Worm (Caenorhabditis elegans) whole organism, L4 larva: Measurements from ENCODE around the gene ensh-1.
A peak's percentile ranks its signal among the peaks of the same experiment; 100 is the strongest.

ENCODE experiments used
- F10B5.3 ChIP-seq: sonication (generic microtip); optimal IDR thresholded peaks from 2 replicates; lab custom pipeline; 2016; ENCODE audit warnings: mild to moderate bottlenecking, missing genetic modification characterization, missing compliant biosample characterization
- F37D6.2 ChIP-seq: sonication (generic microtip); optimal IDR thresholded peaks from 2 replicates; lab custom pipeline; 2016; ENCODE audit warnings: mild to moderate bottlenecking, missing genetic modification characterization, missing compliant biosample characterization
- F44E2.7 ChIP-seq: fragments of 200-800 bp; sonication (Bioruptor generic); IDR thresholded peaks from 2 replicates; pipeline ENCODE4 v2.1.2; 2022; ENCODE audit warnings: missing genetic modification characterization, missing compliant biosample characterization
- Y105C5A.15 ChIP-seq: fragments of 200-800 bp; sonication (Bioruptor generic); IDR thresholded peaks from 2 replicates; pipeline ENCODE4 v1.3.6; 2022; ENCODE audit warnings: missing genetic modification characterization, missing compliant biosample characterization
- Y48G9A.11 ChIP-seq: fragments of 200-800 bp; sonication (Bioruptor generic); IDR thresholded peaks from 2 replicates; pipeline ENCODE4 v1.3.6; 2022; ENCODE audit warnings: missing genetic modification reagents, missing genetic modification characterization, missing compliant biosample characterization
- Y5F2A.4 ChIP-seq: fragments of 200-800 bp; sonication (Bioruptor generic); optimal IDR thresholded peaks from 2 replicates; lab custom pipeline; 2018; ENCODE audit warnings: mild to moderate bottlenecking, missing genetic modification characterization, missing compliant biosample characterization
- Y75B8A.6 ChIP-seq: fragments of 200-800 bp; sonication (Bioruptor generic); IDR thresholded peaks from 2 replicates; pipeline ENCODE4 v1.3.6; 2022; ENCODE audit warnings: missing genetic modification reagents, missing genetic modification characterization, missing compliant biosample characterization
- ZK337.2 ChIP-seq: fragments of 200-800 bp; sonication (Bioruptor generic); IDR thresholded peaks from 2 replicates; pipeline ENCODE4 v1.3.6; 2022; ENCODE audit warnings: missing genetic modification reagents, missing genetic modification characterization, missing compliant biosample characterization
- ceh-82 ChIP-seq: sonication (generic microtip); optimal IDR thresholded peaks from 2 replicates; lab custom pipeline; 2017; ENCODE audit warnings: missing biosample characterization, missing genetic modification characterization
- daf-12 ChIP-seq: fragments of 150-350 bp; optimal IDR thresholded peaks from 2 replicates; lab custom pipeline; 2014; ENCODE audit warnings: missing biosample characterization, missing genetic modification reagents, missing genetic modification characterization
- daf-16 ChIP-seq, 3 experiments: sonication (generic microtip); optimal IDR thresholded peaks; 2 replicates each; lab custom pipeline; 2016 to 2017; ENCODE audit warnings: missing genetic modification characterization in 3 of 3, missing genetic modification reagents in 3 of 3, mild to moderate bottlenecking in 2 of 3, missing compliant biosample characterization in 2 of 3, missing biosample characterization in 1 of 3, moderate library complexity in 1 of 3
- dmd-6 ChIP-seq: fragments of 200-800 bp; sonication (Bioruptor generic); IDR thresholded peaks from 2 replicates; pipeline ENCODE4 v1.3.6; 2022; ENCODE audit warnings: missing genetic modification reagents, missing genetic modification characterization, missing compliant biosample characterization
- dmd-8 ChIP-seq: fragments of 200-800 bp; sonication (Bioruptor generic); IDR thresholded peaks from 2 replicates; pipeline ENCODE4 v1.3.6; 2022; ENCODE audit warnings: missing genetic modification characterization, missing compliant biosample characterization
- gei-8 ChIP-seq: fragments of 200-800 bp; sonication (Bioruptor generic); optimal IDR thresholded peaks from 2 replicates; lab custom pipeline; 2018; ENCODE audit warnings: mild to moderate bottlenecking, missing genetic modification characterization, missing compliant biosample characterization
- lim-7 ChIP-seq: fragments of 200-800 bp; sonication (Bioruptor generic); IDR thresholded peaks from 2 replicates; pipeline ENCODE4 v1.3.6; 2022; ENCODE audit warnings: missing genetic modification characterization, missing compliant biosample characterization
- lin-13 ChIP-seq: fragments of 150-350 bp; optimal IDR thresholded peaks from 2 replicates; lab custom pipeline; 2014; ENCODE audit warnings: missing biosample characterization, missing genetic modification reagents, missing genetic modification characterization
- mes-2 ChIP-seq: sonication (generic microtip); optimal IDR thresholded peaks from 2 replicates; lab custom pipeline; 2016; ENCODE audit warnings: missing genotype, mild to moderate bottlenecking, missing genetic modification characterization, missing compliant biosample characterization; ENCODE audit not compliant: poor library complexity, severe bottlenecking
- mxl-3 ChIP-seq: fragments of 200-800 bp; sonication (Bioruptor generic); optimal IDR thresholded peaks from 2 replicates; lab custom pipeline; 2018; ENCODE audit warnings: mild to moderate bottlenecking, missing genetic modification characterization, missing compliant biosample characterization
- nhr-10 ChIP-seq: fragments of 150-350 bp; optimal IDR thresholded peaks from 2 replicates; lab custom pipeline; 2014; ENCODE audit warnings: missing biosample characterization, missing genetic modification characterization
- nhr-25 ChIP-seq: sonication (generic microtip); optimal IDR thresholded peaks from 2 replicates; lab custom pipeline; 2017; ENCODE audit warnings: missing genetic modification characterization, mild to moderate bottlenecking, missing compliant biosample characterization, antibody characterized with exemption, moderate library complexity, borderline replicate concordance; ENCODE audit not compliant: insufficient read depth
- nhr-28 ChIP-seq: fragments of 150-350 bp; optimal IDR thresholded peaks from 2 replicates; lab custom pipeline; 2014; ENCODE audit warnings: missing biosample characterization, missing genetic modification characterization
- nhr-42 ChIP-seq: fragments of 200-800 bp; sonication (Bioruptor generic); IDR thresholded peaks from 2 replicates; pipeline ENCODE4 v1.3.6; 2022; ENCODE audit warnings: missing genetic modification characterization, missing compliant biosample characterization
- nhr-76 ChIP-seq: fragments of 150-350 bp; optimal IDR thresholded peaks from 2 replicates; lab custom pipeline; 2014; ENCODE audit warnings: missing biosample characterization, missing genetic modification characterization
- nhr-77 ChIP-seq: fragments of 150-350 bp; optimal IDR thresholded peaks from 2 replicates; lab custom pipeline; 2014; ENCODE audit warnings: missing biosample characterization, missing genetic modification characterization
- php-3 ChIP-seq: fragments of 200-800 bp; sonication (Bioruptor generic); IDR thresholded peaks from 2 replicates; pipeline ENCODE4 v1.3.6; 2022; ENCODE audit warnings: missing genetic modification reagents, missing genetic modification characterization, missing compliant biosample characterization
- snpc-1.2 ChIP-seq: fragments of 200-800 bp; sonication (Bioruptor generic); IDR thresholded peaks from 2 replicates; pipeline ENCODE4 v1.3.6; 2022; ENCODE audit warnings: missing genetic modification reagents, missing genetic modification characterization, missing compliant biosample characterization
- spr-3 ChIP-seq: fragments of 200-800 bp; sonication (Bioruptor generic); optimal IDR thresholded peaks from 2 replicates; lab custom pipeline; 2018; ENCODE audit warnings: mild to moderate bottlenecking, missing genetic modification characterization, missing compliant biosample characterization
- tag-97 ChIP-seq: fragments of 200-800 bp; sonication (Bioruptor generic); IDR thresholded peaks from 2 replicates; pipeline ENCODE4 v1.3.6; 2022; ENCODE audit warnings: missing genetic modification characterization, missing compliant biosample characterization
- unc-39 ChIP-seq: sonication (generic microtip); optimal IDR thresholded peaks from 2 replicates; lab custom pipeline; 2017; ENCODE audit warnings: missing biosample characterization, missing genetic modification characterization
- unc-62 ChIP-seq, 3 experiments: fragments of 150-350 bp in 1 of 3; sonication (generic microtip); optimal IDR thresholded peaks in 2 of 3; peaks in 1 of 3; 1 replicate in 1 of 3; 2 replicates in 2 of 3; lab custom pipeline; 2014 to 2017; ENCODE audit warnings: missing biosample characterization in 3 of 3, missing genetic modification characterization in 3 of 3, missing genetic modification reagents in 3 of 3, missing genotype in 1 of 3
- vab-7 ChIP-seq: fragments of 200-800 bp; sonication (Bioruptor generic); IDR thresholded peaks from 2 replicates; pipeline ENCODE4 v1.3.6; 2022; ENCODE audit warnings: missing genetic modification reagents, missing genetic modification characterization, missing compliant biosample characterization
- zag-1 ChIP-seq: fragments of 150-350 bp; optimal IDR thresholded peaks from 2 replicates; lab custom pipeline; 2014; ENCODE audit warnings: missing biosample characterization, missing genetic modification characterization
- zip-11 ChIP-seq: fragments of 200-800 bp; sonication (Bioruptor generic); IDR thresholded peaks from 2 replicates; pipeline ENCODE4 v1.3.6; 2022; ENCODE audit warnings: missing genetic modification characterization, missing compliant biosample characterization

The ensh-1 gene

ce11 chrX:8878709-8879108 lies 26.5 kb upstream of the ensh-1 start:
- TF ChIP-seq daf-16 (GFP tag; optimal IDR thresholded peaks at IDR 0.05; lab: Kevin White, UChicago) (no peak), daf-16 (tag; optimal IDR thresholded peaks at IDR 0.05; lab: Kevin White, UChicago) (no peak), vab-7 (no peak), F10B5.3 (tag; lab: Kevin White, UChicago) (no peak), spr-3 (GFP tag; lab: Kevin White, UChicago) (no peak), tag-97 (GFP tag; lab: Robert Waterston, UW) (no peak), ZK337.2 (GFP tag; lab: Robert Waterston, UW) (no peak), Y105C5A.15 (GFP tag; lab: Robert Waterston, UW) (no peak), ceh-82 (tag; lab: Kevin White, UChicago) (no peak), gei-8 (GFP tag; lab: Kevin White, UChicago) (no peak), nhr-42 (GFP tag; lab: Robert Waterston, UW) (no peak), dmd-6 (GFP tag; lab: Robert Waterston, UW) (no peak), nhr-25 (tag; lab: Kevin White, UChicago) (no peak), Y5F2A.4 (no peak), lim-7 (GFP tag; lab: Robert Waterston, UW) (no peak), nhr-28 (tag; lab: Kevin White, UChicago) (no peak), Y75B8A.6 (GFP tag; lab: Robert Waterston, UW) (no peak), mes-2 (tag; lab: Kevin White, UChicago) (no peak), nhr-10 (no peak), snpc-1.2 (no peak)

ce11 chrX:8879349-8879748 lies 25.8 kb upstream of the ensh-1 start, which contains the start of gene C06E2.2:
Gene C06E2.2 (plus strand): TSS chrX:8879649.
- TF ChIP-seq unc-62 (GFP tag; optimal IDR thresholded peaks at IDR 0.05 in 1 of 2; lab: Kevin White, UChicago) (peak in 1 of 2 experiments; percentile 88), unc-62 (tag; optimal IDR thresholded peaks at IDR 0.05; lab: Kevin White, UChicago) (no peak), F37D6.2 (tag; lab: Kevin White, UChicago) (no peak)

ce11 chrX:8882162-8882561 lies 23.0 kb upstream of the ensh-1 start:
- TF ChIP-seq daf-12: no peak
- no peak for TF ChIP-seq zag-1 (tag; lab: Kevin White, UChicago)
- TF ChIP-seq unc-39 (tag; lab: Kevin White, UChicago): no peak
- no peak for TF ChIP-seq Y48G9A.11 (GFP tag; lab: Robert Waterston, UW)
- peak; percentile 58 for TF ChIP-seq nhr-25 (tag; lab: Kevin White, UChicago)
- TF ChIP-seq dmd-8 (GFP tag; lab: Robert Waterston, UW): no peak

- TF ChIP-seq unc-62 (GFP tag; optimal IDR thresholded peaks at IDR 0.05 in 1 of 2; lab: Kevin White, UChicago) (peak in 1 of 2 experiments; percentile 54), unc-62 (tag; optimal IDR thresholded peaks at IDR 0.05; lab: Kevin White, UChicago) (no peak), nhr-76 (no peak), php-3 (GFP tag; lab: Robert Waterston, UW) (no peak), daf-16 (GFP tag; optimal IDR thresholded peaks at IDR 0.05; lab: Kevin White, UChicago) (peak in 1 of 2 experiments; percentile 29), daf-16 (tag; optimal IDR thresholded peaks at IDR 0.05; lab: Kevin White, UChicago) (no peak)
Measured at ce11 chrX:8888835-8889234, 16.4 kb upstream of the ensh-1 start.

ce11 chrX:8890251-8890755 lies 14.9 kb upstream of the ensh-1 start:
- peak; percentile 56 for TF ChIP-seq nhr-28 (tag; lab: Kevin White, UChicago)
- no peak for TF ChIP-seq F44E2.7 (GFP tag; lab: Robert Waterston, UW)
- no peak for TF ChIP-seq zip-11
- TF ChIP-seq unc-62 (GFP tag; optimal IDR thresholded peaks at IDR 0.05 in 1 of 2; lab: Kevin White, UChicago): peak in 1 of 2 experiments; percentile 64
- no peak for TF ChIP-seq unc-62 (tag; optimal IDR thresholded peaks at IDR 0.05; lab: Kevin White, UChicago)
- TF ChIP-seq Y105C5A.15 (GFP tag; lab: Robert Waterston, UW): no peak
- TF ChIP-seq mxl-3 (GFP tag; lab: Kevin White, UChicago): no peak
- TF ChIP-seq lin-13 (GFP tag; lab: Kevin White, UChicago): no peak
- no peak for TF ChIP-seq nhr-77 (tag; lab: Kevin White, UChicago)
